Worm (Caenorhabditis elegans) whole organism, dauer: ENCODE data around the gene C33F10.14.
"Not testable (repeated sequence)": the region's sequence is repeated elsewhere in the genome, so short reads cannot be mapped to it uniquely, and the experiment has no call there.

Source experiments
- unc-62 ChIP-seq: sonication (generic microtip); optimal IDR thresholded peaks from 2 replicates; lab custom pipeline; 2017; ENCODE audit warnings: missing biosample characterization, missing genetic modification reagents, missing genetic modification characterization

Gene C33F10.14

DNA sequence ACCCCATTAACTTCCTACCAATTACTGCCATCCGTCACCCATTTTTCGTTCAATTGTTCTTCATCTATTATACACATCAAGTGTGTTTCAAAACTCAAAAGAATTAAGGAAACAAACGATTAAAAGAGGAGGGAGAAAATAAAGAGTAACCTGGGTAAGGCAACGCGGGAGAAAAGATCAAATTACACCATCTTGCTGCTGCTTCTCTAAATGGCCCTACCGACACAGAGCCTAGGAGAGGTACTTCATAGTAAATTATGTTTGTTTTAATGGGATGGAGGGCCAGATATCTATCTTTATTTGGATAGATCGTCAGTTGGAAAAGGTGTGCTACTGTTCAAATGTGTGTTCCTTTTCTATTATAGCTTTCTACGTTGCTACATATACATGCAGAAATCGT is 18.2 kb downstream of the C33F10.14 start:
- TF ChIP-seq unc-62, result no peak

DNA sequence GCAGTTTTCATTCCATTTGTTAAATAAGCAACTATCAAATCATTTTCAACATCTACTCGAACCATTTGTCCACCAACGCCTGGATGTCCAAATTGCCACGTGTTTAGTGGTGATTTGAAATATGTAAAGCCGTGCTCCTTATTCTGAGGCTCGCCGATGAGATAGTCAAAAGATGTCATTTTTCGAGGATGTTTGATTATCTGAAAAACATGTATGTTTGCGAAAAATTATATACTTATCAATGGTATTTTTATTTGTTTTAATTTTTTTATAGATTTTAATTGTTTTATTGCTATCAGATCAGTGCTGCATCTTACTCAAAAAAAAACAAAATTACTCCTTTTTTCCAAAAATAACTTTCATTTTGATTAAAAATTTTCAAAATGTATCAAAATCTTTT is 21.6 kb downstream of the C33F10.14 start:
- TF ChIP-seq unc-62, result no peak

DNA sequence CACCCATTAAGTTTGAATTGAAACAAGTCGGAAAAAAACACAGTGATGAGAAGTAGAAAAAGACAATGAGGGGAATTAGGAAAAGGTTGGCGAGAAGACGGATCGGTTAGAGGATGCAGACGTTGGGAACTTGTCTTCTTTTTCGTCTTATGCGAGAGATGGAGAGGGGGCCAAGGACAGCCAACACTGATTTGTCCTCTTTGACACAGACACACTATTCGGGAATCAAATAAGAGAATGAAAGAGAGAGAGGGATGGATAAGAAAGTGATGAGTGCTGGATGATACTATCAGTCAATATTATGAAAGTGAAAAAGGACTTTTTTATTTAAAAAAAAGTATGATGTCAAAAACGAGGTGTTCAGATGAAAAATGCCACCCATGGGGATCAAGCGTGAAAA is 24.6 kb downstream of the C33F10.14 start, which contains the start of gene lact-5:
Gene lact-5, minus strand, starts transcription at position 1 of the 400 bp plus-strand sequence.
- no peak for TF ChIP-seq unc-62

DNA sequence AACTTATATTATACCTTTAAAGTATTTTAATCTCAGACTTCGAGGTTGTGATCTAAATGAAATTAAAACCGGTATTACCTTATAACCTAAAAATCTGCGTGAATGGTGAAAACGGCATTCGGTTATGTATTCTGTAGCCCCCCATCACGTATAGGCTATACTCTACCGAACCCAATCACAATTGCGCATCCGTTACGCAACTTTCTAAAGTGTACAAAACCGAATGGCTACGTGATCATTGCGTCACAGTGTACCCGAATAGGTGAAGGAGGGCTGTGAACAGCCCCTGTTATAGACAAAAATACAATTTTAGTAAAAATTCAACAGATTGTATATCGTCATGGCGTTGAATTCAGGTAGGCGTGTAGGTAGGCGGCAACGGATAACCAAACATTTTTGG is 25.4 kb downstream of the C33F10.14 start:
- TF ChIP-seq unc-62, result no peak

DNA sequence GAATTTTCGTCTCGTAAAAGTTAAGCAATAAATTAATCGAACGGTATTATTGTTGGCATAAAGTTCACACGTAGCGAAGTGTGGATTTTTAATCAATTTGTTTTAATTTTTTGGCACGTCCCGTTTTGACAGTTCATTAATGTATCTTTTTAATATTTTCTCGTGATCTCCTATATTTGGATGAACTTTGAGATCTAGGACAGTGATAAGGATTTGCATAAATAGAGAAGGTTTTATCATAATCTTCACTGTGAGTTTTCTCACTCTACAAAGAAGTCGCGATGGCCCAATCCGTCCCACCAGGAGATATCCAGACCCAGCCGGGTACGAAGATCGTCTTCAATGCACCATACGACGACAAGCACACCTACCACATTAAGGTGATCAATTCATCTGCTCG is 28.0 kb downstream of the C33F10.14 start, which contains the start of the genes C33F10.8 and msp-40:
Gene C33F10.8, minus strand, starts transcription at position 101 of the 400 bp plus-strand sequence.
Gene msp-40, plus strand, starts transcription at position 282 of the 400 bp plus-strand sequence.
- TF ChIP-seq unc-62, result not testable (repeated sequence)

DNA sequence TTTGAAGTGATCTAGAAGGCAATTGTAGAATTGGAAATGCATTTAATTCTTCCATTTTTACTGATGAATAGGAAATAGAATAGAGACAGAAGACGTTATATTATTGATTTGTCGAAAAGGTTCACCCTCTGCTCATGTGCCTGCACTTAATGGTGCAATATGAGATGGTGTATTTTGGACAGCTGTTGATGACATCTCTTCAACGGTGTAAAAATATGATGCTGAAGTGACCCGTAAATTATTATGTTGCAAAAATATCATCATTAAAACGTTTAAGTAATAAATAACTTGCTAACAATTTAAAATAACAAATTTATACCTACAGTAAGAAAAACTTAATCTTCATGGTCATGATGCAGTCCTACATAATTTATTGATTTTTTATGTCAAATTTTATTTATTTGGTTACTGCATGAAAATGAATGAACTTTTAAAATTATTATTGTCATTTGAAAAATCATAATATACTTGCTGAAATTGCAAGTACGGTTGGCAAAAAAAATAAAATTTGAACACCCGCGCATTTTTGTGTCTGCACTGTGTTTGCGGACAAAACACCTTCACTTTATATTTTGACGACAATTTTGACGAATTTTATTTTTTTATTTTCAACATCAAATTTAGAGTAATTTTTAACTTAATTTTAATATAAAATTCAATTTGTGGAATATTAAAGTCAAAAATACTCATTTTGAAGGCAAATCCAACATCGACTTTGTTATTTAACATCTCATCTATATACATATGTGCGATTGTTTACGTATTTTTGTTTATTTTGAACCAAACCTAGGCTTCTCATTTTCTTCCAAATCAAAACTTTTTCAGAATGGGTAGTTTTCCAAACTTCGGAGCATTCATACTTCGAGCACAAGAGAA is 30.8 kb downstream of the C33F10.14 start, which contains the start of the genes fbxb-88 and tbck-1:
Gene fbxb-88, minus strand, starts transcription at position 151 of the 876 bp plus-strand sequence.
Gene tbck-1, plus strand, starts transcription at position 826 of the 876 bp plus-strand sequence.
- TF ChIP-seq unc-62, result no peak

DNA sequence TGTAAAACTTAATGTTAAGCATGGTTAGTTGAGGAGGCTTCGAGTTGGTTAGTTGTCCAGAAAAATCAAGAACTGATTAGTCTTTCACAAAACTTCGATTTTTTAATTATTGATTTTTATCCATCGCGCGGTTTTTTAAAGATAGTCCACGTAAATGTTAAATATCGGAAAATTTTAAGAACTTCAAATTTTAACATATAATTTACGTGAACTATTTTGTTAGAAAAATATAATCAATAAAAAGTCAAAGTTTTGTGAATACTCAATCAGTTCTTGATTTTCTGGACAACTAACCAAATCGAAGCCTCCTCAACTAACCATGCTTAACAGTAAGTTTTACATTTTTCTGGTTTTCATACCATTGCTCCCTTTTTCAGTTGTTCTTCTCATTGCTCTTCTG is 37.6 kb downstream of the C33F10.14 start, which contains the start of the genes C33F10.11 and C33F10.1:
Gene C33F10.11, minus strand, starts transcription at position 101 of the 400 bp plus-strand sequence.
Gene C33F10.1, plus strand, starts transcription at position 263 of the 400 bp plus-strand sequence.
- no peak for TF ChIP-seq unc-62

DNA sequence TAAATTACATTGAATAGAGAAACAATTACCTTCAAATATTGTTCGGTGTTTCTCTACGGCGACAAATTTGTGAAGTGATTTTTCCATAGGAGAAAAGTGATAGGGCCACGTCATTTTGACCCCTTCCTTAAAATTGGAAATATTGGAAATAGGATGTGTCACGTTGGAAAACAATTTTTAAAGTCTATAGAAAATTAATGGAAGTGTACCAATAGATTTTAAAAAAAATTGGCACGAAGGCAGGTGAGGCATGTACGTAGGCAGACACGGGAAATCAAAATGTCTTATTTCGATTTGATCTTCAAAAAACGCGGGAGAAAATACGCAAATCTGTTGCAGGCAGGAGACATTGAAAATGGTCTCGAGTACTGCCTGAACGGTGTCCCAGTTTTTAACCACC is 40.5 kb downstream of the C33F10.14 start, which contains the start of gene C33F10.12:
Gene C33F10.12, minus strand, starts transcription at position 101 of the 400 bp plus-strand sequence.
- no peak for TF ChIP-seq unc-62

DNA sequence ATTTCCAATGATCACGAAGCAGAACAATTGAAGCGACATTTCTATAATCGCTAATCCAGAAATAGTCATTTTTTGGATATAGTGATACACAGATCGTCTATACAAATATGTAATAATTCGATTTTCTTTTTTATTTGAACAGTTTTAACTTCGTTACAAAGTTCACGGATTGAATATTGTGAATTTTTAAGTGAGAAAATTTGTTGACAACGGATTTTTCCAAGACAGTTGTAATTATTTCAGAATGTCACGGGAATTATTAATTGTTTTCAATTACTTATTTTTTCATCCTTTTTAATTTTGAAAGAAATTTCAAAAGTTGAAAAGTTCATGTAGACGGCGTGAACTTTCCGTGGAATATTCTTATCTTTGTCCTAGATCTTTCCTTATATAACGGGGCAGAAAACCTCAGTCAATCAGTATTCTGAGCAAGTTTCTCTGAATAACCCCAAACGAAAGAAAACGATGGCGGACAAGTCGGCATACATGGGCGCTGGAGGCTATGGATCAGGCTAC is 45.0 kb downstream of the C33F10.14 start, which contains the start of the genes T23B7.2 and nspd-4:
Gene T23B7.2, minus strand, starts transcription at position 101 of the 516 bp plus-strand sequence.
Gene nspd-4, plus strand, starts transcription at position 466 of the 516 bp plus-strand sequence.
- not testable (repeated sequence) for TF ChIP-seq unc-62
